Worm (Caenorhabditis elegans) whole organism, L4/young adult: ENCODE data around the gene adah-1.

Experiments used
- W03F9.2 ChIP-seq: fragments of 150-350 bp; optimal IDR thresholded peaks from 2 replicates; lab custom pipeline; 2014; ENCODE audit warnings: missing biosample characterization, missing genetic modification characterization
- dao-5 ChIP-seq: sonication (generic microtip); optimal IDR thresholded peaks from 2 replicates; lab custom pipeline; 2016; ENCODE audit warnings: missing genotype, missing genetic modification characterization, moderate library complexity, missing compliant biosample characterization
- him-1 ChIP-seq: sonication (generic microtip); optimal IDR thresholded peaks from 2 replicates; lab custom pipeline; 2016; ENCODE audit warnings: missing genotype, missing genetic modification reagents, missing genetic modification characterization, missing compliant biosample characterization

DNA sequence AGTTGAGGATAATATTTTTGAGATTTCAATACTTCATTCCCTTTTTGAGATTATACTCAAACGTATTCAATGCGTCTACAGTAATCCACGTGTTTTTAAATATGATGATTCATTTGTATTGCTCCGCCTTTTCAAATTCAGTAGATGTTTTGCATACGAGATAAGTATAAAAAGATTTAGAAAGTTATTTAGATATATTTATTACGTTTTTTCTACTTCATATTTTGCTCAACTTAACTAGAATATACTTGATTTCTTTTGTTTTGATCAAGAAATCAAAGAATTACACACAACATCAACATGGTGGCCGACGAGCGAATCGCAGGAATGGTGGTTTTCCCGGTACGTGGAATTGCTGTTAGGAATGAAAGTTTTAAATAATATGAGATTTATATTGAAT is 33.7 kb downstream of the adah-1 start, which contains the start of gene srx-50:
- TF ChIP-seq W03F9.2 (tag; lab: Kevin White, UChicago) (no peak), him-1 (tag; lab: Kevin White, UChicago) (no peak), dao-5 (tag; lab: Kevin White, UChicago) (no peak)
